Worm (Caenorhabditis elegans) whole organism, late embryonic: ENCODE data around the gene dyf-17.

Experiments used
- Y22D7AL.16 ChIP-seq: sonication (generic microtip); optimal IDR thresholded peaks from 2 replicates; lab custom pipeline; 2016; ENCODE audit warnings: missing genetic modification characterization, missing compliant biosample characterization
- ahr-1 ChIP-seq: sonication (generic microtip); optimal IDR thresholded peaks from 2 replicates; lab custom pipeline; 2016; ENCODE audit warnings: missing genetic modification characterization, missing compliant biosample characterization
- che-1 ChIP-seq: sonication (generic microtip); optimal IDR thresholded peaks from 2 replicates; lab custom pipeline; 2016; ENCODE audit warnings: mild to moderate bottlenecking, missing genetic modification characterization, missing compliant biosample characterization
- lim-6 ChIP-seq: sonication (generic microtip); optimal IDR thresholded peaks from 2 replicates; lab custom pipeline; 2016; ENCODE audit warnings: missing genetic modification characterization, missing compliant biosample characterization
- nhr-11 ChIP-seq: fragments of 150-350 bp; optimal IDR thresholded peaks from 2 replicates; lab custom pipeline; 2014; ENCODE audit warnings: missing biosample characterization, missing genetic modification characterization
- zip-5 ChIP-seq: sonication (generic microtip); optimal IDR thresholded peaks from 2 replicates; lab custom pipeline; 2016; ENCODE audit warnings: missing genetic modification characterization, missing compliant biosample characterization

- TF ChIP-seq Y22D7AL.16 (tag; lab: Kevin White, UChicago): no peak
- TF ChIP-seq che-1 (tag; lab: Kevin White, UChicago): no peak
- TF ChIP-seq zip-5 (tag; lab: Kevin White, UChicago): no peak
- TF ChIP-seq ahr-1: no peak
- no peak for TF ChIP-seq lim-6 (tag; lab: Kevin White, UChicago)
- no peak for TF ChIP-seq nhr-11 (tag; lab: Kevin White, UChicago)
These were observed 49.7 kb downstream of the dyf-17 start for ce11 chrV:19177070-19177469.
